Fruit fly (Drosophila melanogaster): Measurements from ENCODE around the gene Drsl6.

Drsl6 gene

dm6 chr3L:3382489-3382879 is 46.3 kb upstream of the Drsl6 start (continued):
- peak; percentile 79 for TF ChIP-seq caup (GFP tag; optimal IDR thresholded peaks at IDR 0.05; ENCODE audit: severe bottlenecking)
- peak; percentile 89 for TF ChIP-seq Oli (tag; optimal IDR thresholded peaks at IDR 0.05)
- TF ChIP-seq Stat92E (GFP tag; optimal IDR thresholded peaks at IDR 0.05): peak in 1 of 3 experiments; percentile 56
- TF ChIP-seq knrl (GFP tag; IDR thresholded peaks at IDR 0.05; ENCODE audit: partially characterized antibody): no peak
- peak in 1 of 2 experiments; percentile 75 for TF ChIP-seq Eip74EF (GFP tag; optimal IDR thresholded peaks at IDR 0.05)
- TF ChIP-seq Poxn (GFP tag; IDR thresholded peaks at IDR 0.05): no peak; the same call in 1 of the 2 replicates
- TF ChIP-seq crp (GFP tag; optimal IDR thresholded peaks at IDR 0.05): peak in 1 of 2 experiments; percentile 30
- TF ChIP-seq vfl (GFP tag; optimal IDR thresholded peaks at IDR 0.05): peak; percentile 70
- TF ChIP-seq CG3163 (GFP tag; optimal IDR thresholded peaks at IDR 0.05): peak; percentile 17
- peak; percentile 81 for TF ChIP-seq sisA (GFP tag; IDR thresholded peaks at IDR 0.05)
- TF ChIP-seq MESR4 (GFP tag; optimal IDR thresholded peaks at IDR 0.05): no peak
- peak; percentile 76 for TF ChIP-seq CG1529 (GFP tag; optimal IDR thresholded peaks at IDR 0.05)
- peak; percentile 87 for TF ChIP-seq Sox102F (GFP tag; optimal IDR thresholded peaks at IDR 0.05)
- TF ChIP-seq Taf1 (GFP tag; IDR thresholded peaks at IDR 0.05): peak; percentile 87
- TF ChIP-seq CG16779 (GFP tag; IDR thresholded peaks at IDR 0.05): peak; percentile 43; the same call in 1 of the 2 replicates
- peak; percentile 85 for TF ChIP-seq Xbp1 (GFP tag; optimal IDR thresholded peaks at IDR 0.05)
- TF ChIP-seq Kr (GFP tag; optimal IDR thresholded peaks at IDR 0.05): no peak
- TF ChIP-seq CG15011 (GFP tag; optimal IDR thresholded peaks at IDR 0.05): peak; percentile 73
- peak; percentile 84 for TF ChIP-seq fd3F (GFP tag; optimal IDR thresholded peaks at IDR 0.05)
- TF ChIP-seq CG7928 (GFP tag; optimal IDR thresholded peaks at IDR 0.05): peak; percentile 60
- peak; percentile 83 for TF ChIP-seq Abd-B (GFP tag; optimal IDR thresholded peaks at IDR 0.05)
- peak; percentile 56 for TF ChIP-seq gcm2 (GFP tag; optimal IDR thresholded peaks at IDR 0.05)
- TF ChIP-seq wek (GFP tag; optimal IDR thresholded peaks at IDR 0.05): peak; percentile 39
- peak; percentile 33 for TF ChIP-seq dm (GFP tag; optimal IDR thresholded peaks at IDR 0.05)
- TF ChIP-seq slbo (GFP tag; IDR thresholded peaks at IDR 0.05): peak; percentile 88
- TF ChIP-seq lbe (GFP tag; optimal IDR thresholded peaks at IDR 0.05): no peak
- TF ChIP-seq dan (GFP tag; IDR thresholded peaks at IDR 0.05): 0 out of 2 replicates have a peak, but pooled peaks have one; percentile 37
- peak; percentile 87 for TF ChIP-seq CG12219 (GFP tag; optimal IDR thresholded peaks at IDR 0.05)
- TF ChIP-seq CG6813 (GFP tag; optimal IDR thresholded peaks at IDR 0.05): peak; percentile 82
- peak; percentile 80 for TF ChIP-seq CG1602 (GFP tag; optimal IDR thresholded peaks at IDR 0.05)
- 0 out of 2 replicates have a peak, but pooled peaks have one; percentile 46 for TF ChIP-seq bowl (GFP tag; IDR thresholded peaks at IDR 0.05)
- peak; percentile 76 for TF ChIP-seq Mad (GFP tag; optimal IDR thresholded peaks at IDR 0.05)
- peak; percentile 69 for TF ChIP-seq CG43689 (GFP tag; IDR thresholded peaks at IDR 0.05)
- peak; percentile 80 for TF ChIP-seq CG3847 (GFP tag; IDR thresholded peaks at IDR 0.05)
- peak; percentile 56; the same call in 1 of the 2 replicates for TF ChIP-seq CG32767 (GFP tag; IDR thresholded peaks at IDR 0.05)
- TF ChIP-seq HLH3B (GFP tag; IDR thresholded peaks at IDR 0.05): peak; percentile 82
- TF ChIP-seq Sry-β (GFP tag; optimal IDR thresholded peaks at IDR 0.05): peak; percentile 24
- peak; percentile 38; the same call in 1 of the 2 replicates for TF ChIP-seq CG5953 (GFP tag; IDR thresholded peaks at IDR 0.05)
- peak; percentile 71 for TF ChIP-seq trh (GFP tag; optimal IDR thresholded peaks at IDR 0.05)
- peak; percentile 74 for TF ChIP-seq nerfin-1 (tag; optimal IDR thresholded peaks at IDR 0.05)
- peak; percentile 92 for TF ChIP-seq dmrt11E (tag; optimal IDR thresholded peaks at IDR 0.05)
- peak; percentile 57; the same call in 1 of the 3 replicates for TF ChIP-seq Optix (GFP tag; IDR thresholded peaks at IDR 0.05)
- TF ChIP-seq CG34422 (GFP tag; IDR thresholded peaks at IDR 0.05): peak; percentile 86
- peak; percentile 79 for TF ChIP-seq CG33557 (GFP tag; optimal IDR thresholded peaks at IDR 0.05)
- TF ChIP-seq CG14860 (GFP tag; IDR thresholded peaks at IDR 0.05; ENCODE audit: partially characterized antibody): no peak
- TF ChIP-seq CG7357 (GFP tag; IDR thresholded peaks at IDR 0.05): peak; percentile 71
- peak; percentile 86 for TF ChIP-seq CG13424 (tag; optimal IDR thresholded peaks at IDR 0.05)
- TF ChIP-seq HLH54F (GFP tag; optimal IDR thresholded peaks at IDR 0.05): peak; percentile 77
- TF ChIP-seq gce (GFP tag; IDR thresholded peaks at IDR 0.05): peak; percentile 74; the same call in 1 of the 3 replicates

All from whole organism, embryonic.